Worm (Caenorhabditis elegans): ENCODE data around the gene kup-1.

DNA sequence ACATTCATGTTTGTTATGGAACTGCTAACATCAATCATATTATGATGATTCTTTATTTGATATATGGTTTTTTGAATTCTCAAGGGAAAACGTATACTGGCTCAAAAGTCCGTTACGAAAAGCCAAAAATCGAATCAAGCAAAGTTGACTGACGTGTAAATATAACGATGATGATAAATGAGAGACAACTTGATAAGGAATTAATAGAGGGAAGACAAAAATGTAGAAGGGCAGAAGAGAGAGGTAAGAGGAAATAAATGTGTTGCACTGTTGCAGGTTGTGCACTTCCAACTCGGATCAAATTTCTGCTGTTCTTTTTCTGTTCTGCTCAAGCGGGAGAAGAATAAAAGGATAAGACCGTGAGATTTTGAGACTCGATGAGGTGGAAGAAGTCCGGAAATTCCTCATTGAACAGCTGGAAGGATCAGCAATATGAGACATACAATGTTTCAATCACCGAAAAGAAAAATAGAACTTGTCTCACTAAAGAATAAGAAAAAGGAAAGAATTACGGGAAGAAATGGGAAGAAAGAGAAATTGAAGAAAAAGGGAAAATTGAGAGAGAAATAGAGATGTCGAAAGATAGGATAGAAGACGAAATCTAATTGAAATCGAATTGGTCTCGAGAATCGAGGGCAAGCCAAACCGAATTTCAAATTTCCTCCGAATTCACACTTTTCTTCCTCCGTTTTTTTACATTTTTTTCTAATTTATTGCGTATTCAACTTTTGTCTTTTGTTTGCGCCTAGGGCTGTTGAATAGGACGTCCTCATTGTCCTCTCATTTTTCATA, 54.4 kb downstream of the kup-1 start:
- TF ChIP-seq snpc-4 (GFP tag; optimal IDR thresholded peaks at IDR 0.05) (no peak), snpc-4 (tag; optimal IDR thresholded peaks at IDR 0.05) (no peak), Y53G8AR.9 (GFP tag; conservative IDR thresholded peaks at IDR 0.05) (no peak), egl-44 (GFP tag; IDR thresholded peaks at IDR 0.05) (no peak), madf-10 (tag; optimal IDR thresholded peaks at IDR 0.05) (no peak), unc-62 (GFP tag; optimal IDR thresholded peaks at IDR 0.05) (no peak), xnd-1 (tag; optimal IDR thresholded peaks at IDR 0.05) (no peak), sptf-2 (GFP tag; optimal IDR thresholded peaks at IDR 0.05) (no peak), mes-4 (tag; optimal IDR thresholded peaks at IDR 0.05) (no peak), lsy-27 (tag; optimal IDR thresholded peaks at IDR 0.05; ENCODE audit: borderline replicate concordance, insufficient read depth) (no peak), egl-18 (GFP tag; IDR thresholded peaks at IDR 0.05) (no peak), lag-1 (GFP tag; IDR thresholded peaks at IDR 0.05) (no peak), F10E7.11 (tag; optimal IDR thresholded peaks at IDR 0.05) (no peak)

All from whole organism, young adult.